Fruit fly (Drosophila melanogaster): ENCODE results near the gene CG31643.

DNA sequence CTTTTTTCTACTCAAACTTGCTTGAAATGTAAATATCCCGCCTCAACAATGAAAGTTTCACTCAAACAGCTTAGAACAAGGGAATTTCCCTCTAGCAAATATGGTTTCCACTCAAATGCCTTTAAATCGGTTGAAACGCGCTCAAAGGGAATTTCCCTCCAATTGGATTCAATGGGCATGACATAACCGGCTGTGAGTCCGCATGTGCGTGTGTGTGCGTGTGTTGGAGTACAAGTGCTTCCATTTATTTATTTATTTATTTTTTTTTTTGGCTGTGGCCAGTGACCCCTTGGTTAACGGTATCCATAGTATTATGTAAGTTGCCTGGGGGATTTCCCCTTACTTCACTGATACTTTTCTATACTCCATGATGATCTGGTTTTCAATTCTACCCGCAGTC, 38.2 kb downstream of the CG31643 start:
- TF ChIP-seq CG12942 (GFP tag; optimal IDR thresholded peaks at IDR 0.05) (no peak), pho (GFP tag; optimal IDR thresholded peaks at IDR 0.05) (no peak), CG16863 (GFP tag; optimal IDR thresholded peaks at IDR 0.05) (no peak), usp (GFP tag; optimal IDR thresholded peaks at IDR 0.05) (no peak), MBD-R2 (GFP tag; IDR thresholded peaks at IDR 0.05) (no peak), H15 (GFP tag; IDR thresholded peaks at IDR 0.05) (no peak), Neu2 (GFP tag; optimal IDR thresholded peaks at IDR 0.05; ENCODE audit: borderline replicate concordance) (no peak), Eip74EF (GFP tag; optimal IDR thresholded peaks at IDR 0.05) (no peak), run (tag; optimal IDR thresholded peaks at IDR 0.05) (no peak), tap (tag; optimal IDR thresholded peaks at IDR 0.05) (no peak), CG7745 (tag; optimal IDR thresholded peaks at IDR 0.05) (no peak)

Data from whole organism, embryonic.